Worm (Caenorhabditis elegans) whole organism, L1 larva: Measurements from ENCODE around the gene glt-1.

Experiments used
- efl-1 ChIP-seq, 4 experiments: fragments of 150-350 bp; optimal IDR thresholded peaks in 3 of 4; peaks in 1 of 4; 1 replicate in 1 of 4; 2 replicates in 3 of 4; lab custom pipeline; 2014; ENCODE audit warnings: missing biosample characterization in 2 of 4, missing genetic modification characterization in 2 of 4, missing genetic modification reagents in 2 of 4
- pqm-1 ChIP-seq: sonication (generic microtip); optimal IDR thresholded peaks from 3 replicates; lab custom pipeline; 2017; ENCODE audit warnings: missing biosample characterization, missing genetic modification characterization

ce11 chrX:3507214-3507613, 11.4 kb downstream of the glt-1 start:
- TF ChIP-seq pqm-1 (tag; lab: Kevin White, UChicago) (no peak), efl-1 (optimal IDR thresholded peaks at IDR 0.05; lab: Kevin White, UChicago) (no peak), efl-1 (GFP tag; optimal IDR thresholded peaks at IDR 0.05 in 1 of 2; lab: Kevin White, UChicago) (no peak)
